Fruit fly (Drosophila melanogaster) whole organism, embryonic: ENCODE measurements around the gene BOD1.
A peak's percentile ranks its signal among the peaks of the same experiment; 100 is the strongest.
"Not testable (repeated sequence)": the region's sequence is repeated elsewhere in the genome, so short reads cannot be mapped to it uniquely, and the experiment has no call there.

ENCODE experiments used
- ATbp ChIP-seq: fragments of 200-800 bp; sonication (Bioruptor generic); optimal IDR thresholded peaks from 2 replicates; lab custom pipeline; 2017; ENCODE audit warnings: missing biosample characterization, mild to moderate bottlenecking, missing genetic modification characterization, missing genetic modification reagents
- Blimp-1 ChIP-seq: fragments of 200-800 bp; sonication (Bioruptor generic); optimal IDR thresholded peaks from 3 replicates; lab custom pipeline; 2018; ENCODE audit warnings: missing biosample characterization, missing genetic modification characterization, mild to moderate bottlenecking, moderate library complexity, missing genetic modification reagents
- CG10543 ChIP-seq: fragments of 200-800 bp; sonication (Bioruptor generic); optimal IDR thresholded peaks from 3 replicates; lab custom pipeline; 2017; ENCODE audit warnings: missing biosample characterization, mild to moderate bottlenecking, missing genetic modification characterization, moderate library complexity
- CG10654 ChIP-seq: fragments of 200-800 bp; sonication (Bioruptor generic); optimal IDR thresholded peaks from 2 replicates; lab custom pipeline; 2016; ENCODE audit warnings: missing biosample characterization, missing genetic modification characterization
- CG11085 ChIP-seq: fragments of 200-800 bp; sonication (Bioruptor generic); IDR thresholded peaks from 2 replicates; pipeline ENCODE4 v1.3.6; 2022; ENCODE audit warnings: missing biosample characterization, missing genetic modification characterization
- CG1233 ChIP-seq: fragments of 200-800 bp; sonication (Bioruptor generic); optimal IDR thresholded peaks from 4 replicates; lab custom pipeline; 2018; ENCODE audit warnings: missing biosample characterization, mild to moderate bottlenecking, missing genetic modification characterization
- CG12744 ChIP-seq: fragments of 200-800 bp; sonication (Bioruptor generic); optimal IDR thresholded peaks from 2 replicates; lab custom pipeline; 2016; ENCODE audit warnings: missing biosample characterization, missing genetic modification characterization
- CG12769 ChIP-seq: fragments of 200-800 bp; sonication (Bioruptor generic); optimal IDR thresholded peaks from 2 replicates; lab custom pipeline; 2019; ENCODE audit warnings: missing biosample characterization, mild to moderate bottlenecking, missing genetic modification characterization, moderate library complexity
- CG13296 ChIP-seq: fragments of 200-800 bp; sonication (Bioruptor generic); optimal IDR thresholded peaks from 3 replicates; lab custom pipeline; 2018; ENCODE audit warnings: missing biosample characterization, mild to moderate bottlenecking, missing genetic modification characterization
- CG15601 ChIP-seq: fragments of 200-800 bp; sonication (Bioruptor generic); optimal IDR thresholded peaks from 3 replicates; lab custom pipeline; 2019; ENCODE audit warnings: missing biosample characterization, mild to moderate bottlenecking, missing genetic modification characterization, moderate library complexity
- CG2712 ChIP-seq: fragments of 200-800 bp; optimal IDR thresholded peaks from 3 replicates; lab custom pipeline; 2019; ENCODE audit warnings: missing biosample characterization, mild to moderate bottlenecking, missing genetic modification characterization, moderate library complexity
- CG33213 ChIP-seq: fragments of 200-800 bp; sonication (Bioruptor generic); optimal IDR thresholded peaks from 3 replicates; lab custom pipeline; 2016; ENCODE audit warnings: missing biosample characterization, missing genetic modification characterization
- CG6854 ChIP-seq: fragments of 200-800 bp; sonication (Bioruptor generic); optimal IDR thresholded peaks from 3 replicates; lab custom pipeline; 2017; ENCODE audit warnings: missing biosample characterization, mild to moderate bottlenecking, missing genetic modification characterization
- CG7928 ChIP-seq: fragments of 200-800 bp; sonication (Bioruptor generic); optimal IDR thresholded peaks from 2 replicates; lab custom pipeline; 2017; ENCODE audit warnings: missing biosample characterization, mild to moderate bottlenecking, missing genetic modification characterization
- CG8388 ChIP-seq: fragments of 200-800 bp; sonication (Bioruptor generic); optimal IDR thresholded peaks from 2 replicates; lab custom pipeline; 2019; ENCODE audit warnings: missing biosample characterization, mild to moderate bottlenecking, missing genetic modification characterization, moderate library complexity
- CHES-1-like ChIP-seq: fragments of 200-800 bp; sonication (Bioruptor generic); optimal IDR thresholded peaks from 2 replicates; lab custom pipeline; 2016; ENCODE audit warnings: missing biosample characterization, missing genetic modification characterization
- GATAe ChIP-seq: fragments of 200-800 bp; sonication (Bioruptor generic); conservative IDR thresholded peaks from 2 replicates; pipeline ENCODE4 v1.3.6; 2022; ENCODE audit warnings: missing biosample characterization, missing genetic modification characterization
- Hey ChIP-seq: fragments of 200-800 bp; sonication (Bioruptor generic); optimal IDR thresholded peaks from 3 replicates; lab custom pipeline; 2018; ENCODE audit warnings: missing biosample characterization, mild to moderate bottlenecking, missing genetic modification characterization
- HmgD ChIP-seq: fragments of 200-800 bp; sonication (Bioruptor generic); optimal IDR thresholded peaks from 3 replicates; lab custom pipeline; 2016; ENCODE audit warnings: missing biosample characterization, missing genetic modification characterization
- Kr ChIP-seq: fragments of 200-800 bp; sonication (Bioruptor generic); optimal IDR thresholded peaks from 2 replicates; lab custom pipeline; 2017; ENCODE audit warnings: missing biosample characterization, mild to moderate bottlenecking, missing genetic modification characterization
- Pdp1 ChIP-seq, 2 experiments: fragments of 200-800 bp; sonication (Bioruptor generic); optimal IDR thresholded peaks; 3 replicates each; lab custom pipeline; 2016; ENCODE audit warnings: missing biosample characterization in 2 of 2, missing genetic modification characterization in 2 of 2, mild to moderate bottlenecking in 1 of 2, moderate library complexity in 1 of 2
- Vsx1 ChIP-seq: fragments of 200-800 bp; sonication (Bioruptor generic); optimal IDR thresholded peaks from 2 replicates; lab custom pipeline; 2017; ENCODE audit warnings: missing biosample characterization, mild to moderate bottlenecking, missing genetic modification characterization, missing genetic modification reagents
- bab2 ChIP-seq: fragments of 200-800 bp; sonication (Bioruptor generic); optimal IDR thresholded peaks from 2 replicates; lab custom pipeline; 2016; ENCODE audit warnings: missing biosample characterization, missing genetic modification characterization
- br ChIP-seq: fragments of >200 bp; optimal IDR thresholded peaks from 2 replicates; lab custom pipeline; 2017
- caup ChIP-seq: fragments of 200-800 bp; sonication (Bioruptor generic); optimal IDR thresholded peaks from 3 replicates; lab custom pipeline; 2017; ENCODE audit warnings: missing biosample characterization, mild to moderate bottlenecking, missing genetic modification characterization, moderate library complexity; ENCODE audit not compliant: severe bottlenecking
- chn ChIP-seq: fragments of 200-800 bp; sonication (Bioruptor generic); optimal IDR thresholded peaks from 2 replicates; lab custom pipeline; 2016; ENCODE audit warnings: missing biosample characterization, missing genetic modification characterization
- crp ChIP-seq, 2 experiments: fragments of 200-800 bp; sonication (Bioruptor generic); optimal IDR thresholded peaks; 2 replicates in 1 of 2; 3 replicates in 1 of 2; lab custom pipeline; 2017; ENCODE audit warnings: missing biosample characterization in 2 of 2, missing genetic modification characterization in 2 of 2, mild to moderate bottlenecking in 1 of 2, moderate library complexity in 1 of 2
- dmrt99B ChIP-seq: fragments of 200-800 bp; sonication (Bioruptor generic); optimal IDR thresholded peaks from 2 replicates; lab custom pipeline; 2018; ENCODE audit warnings: missing biosample characterization, mild to moderate bottlenecking, missing genetic modification characterization, moderate library complexity
- eyg ChIP-seq: fragments of 200-800 bp; sonication (Bioruptor generic); optimal IDR thresholded peaks from 3 replicates; lab custom pipeline; 2016; ENCODE audit warnings: missing biosample characterization, missing genetic modification characterization
- fd3F ChIP-seq: fragments of 200-800 bp; sonication (Bioruptor generic); optimal IDR thresholded peaks from 2 replicates; lab custom pipeline; 2018; ENCODE audit warnings: missing biosample characterization, mild to moderate bottlenecking, missing genetic modification characterization, moderate library complexity
- her ChIP-seq: fragments of 200-800 bp; sonication (Bioruptor generic); optimal IDR thresholded peaks from 2 replicates; lab custom pipeline; 2016; ENCODE audit warnings: missing biosample characterization, missing genetic modification characterization
- lab ChIP-seq: fragments of 200-800 bp; sonication (Bioruptor generic); optimal IDR thresholded peaks from 3 replicates; lab custom pipeline; 2017; ENCODE audit warnings: missing biosample characterization, missing genetic modification characterization, mild to moderate bottlenecking, moderate library complexity, missing genetic modification reagents
- pan ChIP-seq, 4 experiments: fragments of >200 bp in 3 of 4; fragments of 200-800 bp in 1 of 4; sonication (Bioruptor generic) in 1 of 4; optimal IDR thresholded peaks in 3 of 4; IDR thresholded peaks in 1 of 4; 2 replicates each; pipeline versions ENCODE4 v1.3.6 to Lab custom; 2017 to 2022; ENCODE audit warnings: missing biosample characterization in 2 of 4, missing genetic modification characterization in 2 of 4, mixed read lengths in 1 of 4
- pfk ChIP-seq: fragments of 200-800 bp; sonication (Bioruptor generic); optimal IDR thresholded peaks from 2 replicates; lab custom pipeline; 2018; ENCODE audit warnings: missing biosample characterization, mild to moderate bottlenecking, missing genetic modification characterization, moderate library complexity
- pzg ChIP-seq: fragments of 200-800 bp; sonication (Bioruptor generic); optimal IDR thresholded peaks from 3 replicates; lab custom pipeline; 2018; ENCODE audit warnings: missing biosample characterization, mild to moderate bottlenecking, missing genetic modification characterization, moderate library complexity
- sd ChIP-seq: fragments of 200-800 bp; sonication (Bioruptor generic); optimal IDR thresholded peaks from 3 replicates; lab custom pipeline; 2018; ENCODE audit warnings: missing biosample characterization, mild to moderate bottlenecking, missing genetic modification characterization, moderate library complexity
- sens ChIP-seq: fragments of 200-800 bp; sonication (Bioruptor generic); peaks from one replicate; lab custom pipeline; 2016; ENCODE audit warnings: missing biosample characterization, missing genetic modification characterization
- sima ChIP-seq: fragments of 200-800 bp; sonication (Bioruptor generic); optimal IDR thresholded peaks from 2 replicates; lab custom pipeline; 2016; ENCODE audit warnings: missing biosample characterization, missing genetic modification characterization
- sob ChIP-seq: fragments of 200-800 bp; sonication (Bioruptor generic); IDR thresholded peaks from 2 replicates; pipeline ENCODE4 v1.3.6; 2022; ENCODE audit warnings: missing biosample characterization, missing genetic modification characterization
- stwl ChIP-seq: fragments of 200-800 bp; sonication (Bioruptor generic); optimal IDR thresholded peaks from 3 replicates; lab custom pipeline; 2018; ENCODE audit warnings: missing biosample characterization, mild to moderate bottlenecking, missing genetic modification characterization, moderate library complexity
- sug ChIP-seq: fragments of 200-800 bp; optimal IDR thresholded peaks from 2 replicates; lab custom pipeline; 2019; ENCODE audit warnings: missing biosample characterization, mild to moderate bottlenecking, missing genetic modification characterization, moderate library complexity
- tup ChIP-seq: fragments of 200-800 bp; sonication (Bioruptor generic); optimal IDR thresholded peaks from 2 replicates; lab custom pipeline; 2016; ENCODE audit warnings: missing biosample characterization, mild to moderate bottlenecking, missing genetic modification characterization, moderate library complexity
- twi ChIP-seq: fragments of 200-800 bp; optimal IDR thresholded peaks from 2 replicates; lab custom pipeline; 2019; ENCODE audit warnings: missing biosample characterization, mild to moderate bottlenecking, missing genetic modification characterization, moderate library complexity

BOD1 gene

dm6 chr3R:27959145-27959544 lies 21.1 kb downstream of the BOD1 start, which contains the start of the genes CG42487 and CG4884:
Gene CG42487 (minus strand): TSS chr3R:27959245.
Gene CG4884 (minus strand): TSS chr3R:27959245.
- TF ChIP-seq Kr (GFP tag; lab: Kevin White, UChicago); twi (tag; lab: Kevin White, UChicago); sima: not testable (repeated sequence)

dm6 chr3R:27960473-27960872 lies 22.4 kb downstream of the BOD1 start, which contains the start of gene CG31253:
Gene CG31253 (minus strand): TSS chr3R:27960573.
- TF ChIP-seq HmgD, CG12744, bab2 (GFP tag; lab: Kevin White, UChicago): not testable (repeated sequence)

dm6 chr3R:27963119-27963518 lies 25.1 kb downstream of the BOD1 start, which contains the start of the genes CG31131 and CG4849:
Gene CG31131 (minus strand): TSS chr3R:27963219.
Gene CG4849 (plus strand): TSS chr3R:27963415.
- not testable (repeated sequence) for TF ChIP-seq sob (GFP tag; lab: Robert Waterston, UW); crp (GFP tag; optimal IDR thresholded peaks at IDR 0.05; lab: Kevin White, UChicago); dmrt99B

- no peak for TF ChIP-seq eyg
- no peak for TF ChIP-seq CG10654
- peak; percentile 49 for TF ChIP-seq CG15601
- no peak for TF ChIP-seq stwl (tag; lab: Kevin White, UChicago)
- peak; percentile 43 for TF ChIP-seq CG12769 (tag; lab: Kevin White, UChicago)
- TF ChIP-seq CG2712 (tag; lab: Kevin White, UChicago): no peak
- no peak for TF ChIP-seq pan (optimal IDR thresholded peaks at IDR 0.05; lab: Kevin White, UChicago)
- peak in 1 of 2 experiments; percentile 7 for TF ChIP-seq pan (GFP tag; optimal IDR thresholded peaks at IDR 0.05 in 1 of 2, IDR thresholded peaks at IDR 0.05 in 1 of 2)
- peak; percentile 16 for TF ChIP-seq CG13296 (GFP tag; lab: Kevin White, UChicago)
- TF ChIP-seq fd3F (GFP tag; lab: Kevin White, UChicago): peak; percentile 5
- no peak for TF ChIP-seq pzg (GFP tag; lab: Kevin White, UChicago)
- no peak for TF ChIP-seq CG11085
- no peak for TF ChIP-seq CG6854 (GFP tag; lab: Kevin White, UChicago)
- peak; percentile 34 for TF ChIP-seq Hey
- no peak for TF ChIP-seq chn (GFP tag; lab: Kevin White, UChicago)
- TF ChIP-seq ATbp (GFP tag; lab: Kevin White, UChicago): peak; percentile 13
- TF ChIP-seq caup: peak; percentile 52
- TF ChIP-seq CG7928 (GFP tag; lab: Kevin White, UChicago): no peak
- peak; percentile 7 for TF ChIP-seq sug
- peak; percentile 41 for TF ChIP-seq Vsx1
- peak; percentile 23; the same call in 1 of the 2 replicates for TF ChIP-seq GATAe (GFP tag; lab: Robert Waterston, UW)
- TF ChIP-seq Pdp1 (GFP tag; optimal IDR thresholded peaks at IDR 0.05; lab: Kevin White, UChicago): peak in 1 of 2 experiments; percentile 80
- peak; percentile 47 for TF ChIP-seq lab (GFP tag; lab: Kevin White, UChicago)
- peak; percentile 55 for TF ChIP-seq Blimp-1 (GFP tag; lab: Kevin White, UChicago)
- TF ChIP-seq tup: no peak
- TF ChIP-seq CG8388 (GFP tag; lab: Kevin White, UChicago): no peak
- TF ChIP-seq CG33213: peak; percentile 23
- peak; percentile 94 for TF ChIP-seq sd (tag; lab: Kevin White, UChicago)
- TF ChIP-seq sens (GFP tag; lab: Kevin White, UChicago): peak; percentile 18
- TF ChIP-seq br (lab: Kevin White, UChicago): no peak
- TF ChIP-seq her: peak; percentile 8
- peak; percentile 38 for TF ChIP-seq CG10543 (GFP tag; lab: Kevin White, UChicago)
- TF ChIP-seq CG1233: no peak
- peak; percentile 6 for TF ChIP-seq CHES-1-like (GFP tag; lab: Kevin White, UChicago)
- peak; percentile 26 for TF ChIP-seq pfk (GFP tag; lab: Kevin White, UChicago)
These were observed 48.7 kb downstream of the BOD1 start for dm6 chr3R:27986794-27987193.
